Worm (Caenorhabditis elegans) whole organism, mixed stage, embryonic: Measurements from ENCODE around the gene C54E10.6.

ENCODE experiments used
- ceh-83 ChIP-seq: fragments of 200-800 bp; sonication (Bioruptor generic); optimal IDR thresholded peaks from 2 replicates; lab custom pipeline; 2018; ENCODE audit warnings: mild to moderate bottlenecking, missing genetic modification characterization, missing compliant biosample characterization
- ces-1 ChIP-seq: fragments of 150-350 bp; optimal IDR thresholded peaks from 2 replicates; lab custom pipeline; 2014; ENCODE audit warnings: missing biosample characterization, missing genetic modification reagents, missing genetic modification characterization
- cnd-1 ChIP-seq: fragments of 200-800 bp; sonication (Bioruptor generic); optimal IDR thresholded peaks from 2 replicates; lab custom pipeline; 2018; ENCODE audit warnings: mild to moderate bottlenecking, missing genetic modification characterization, missing compliant biosample characterization
- elt-1 ChIP-seq: sonication (generic microtip); optimal IDR thresholded peaks from 2 replicates; lab custom pipeline; 2017; ENCODE audit warnings: missing genetic modification characterization, mild to moderate bottlenecking, missing compliant biosample characterization, antibody characterized with exemption, moderate library complexity, borderline replicate concordance; ENCODE audit not compliant: insufficient read depth
- elt-3 ChIP-seq: fragments of 150-350 bp; optimal IDR thresholded peaks from 2 replicates; lab custom pipeline; 2014; ENCODE audit warnings: missing biosample characterization, missing genetic modification characterization
- lsy-2 ChIP-seq: fragments of 150-350 bp; optimal IDR thresholded peaks from 2 replicates; lab custom pipeline; 2014; ENCODE audit warnings: missing biosample characterization, missing genetic modification characterization
- mab-5 ChIP-seq: fragments of 150-350 bp; optimal IDR thresholded peaks from 2 replicates; lab custom pipeline; 2014; ENCODE audit warnings: missing biosample characterization, missing genetic modification characterization
- mep-1 ChIP-seq: fragments of 150-350 bp; optimal IDR thresholded peaks from 2 replicates; lab custom pipeline; 2017; ENCODE audit warnings: missing biosample characterization, missing genetic modification reagents, missing genetic modification characterization, inconsistent platforms
- nhr-12 ChIP-seq: fragments of 150-350 bp; optimal IDR thresholded peaks from 2 replicates; lab custom pipeline; 2014; ENCODE audit warnings: missing biosample characterization, missing genetic modification characterization
- nhr-28 ChIP-seq: fragments of 150-350 bp; optimal IDR thresholded peaks from 2 replicates; lab custom pipeline; 2014; ENCODE audit warnings: missing biosample characterization, missing genetic modification characterization
- nhr-76 ChIP-seq: sonication (generic microtip); optimal IDR thresholded peaks from 2 replicates; lab custom pipeline; 2017; ENCODE audit warnings: missing biosample characterization, missing genetic modification characterization
- unc-62 ChIP-seq: fragments of 150-350 bp; optimal IDR thresholded peaks from 2 replicates; lab custom pipeline; 2014; ENCODE audit warnings: missing biosample characterization, missing genetic modification reagents, missing genetic modification characterization

- TF ChIP-seq elt-1 (tag; lab: Kevin White, UChicago) (no peak), unc-62 (GFP tag; lab: Kevin White, UChicago) (no peak), nhr-12 (tag; lab: Kevin White, UChicago) (no peak), elt-3 (tag; lab: Kevin White, UChicago) (no peak), mep-1 (tag; lab: Kevin White, UChicago) (no peak), nhr-76 (tag; lab: Kevin White, UChicago) (no peak), nhr-28 (tag; lab: Kevin White, UChicago) (no peak), mab-5 (no peak), lsy-2 (tag; lab: Kevin White, UChicago) (no peak), cnd-1 (tag; lab: Kevin White, UChicago) (no peak), ces-1 (GFP tag; lab: Kevin White, UChicago) (no peak), ceh-83 (no peak)
Observed at ce11 chrV:18771390-18771789, 37.1 kb downstream of the C54E10.6 start, which contains the start of gene clec-256.
